Worm (Caenorhabditis elegans) whole organism, L1 larva: ENCODE results near the gene C27D8.3.
A peak's percentile ranks its signal among the peaks of the same experiment; 100 is the strongest.

Experiments used
- C16A3.4 ChIP-seq: fragments of 150-350 bp; optimal IDR thresholded peaks from 2 replicates; lab custom pipeline; 2014; ENCODE audit warnings: missing biosample characterization, missing genetic modification characterization
- blmp-1 ChIP-seq: fragments of 150-350 bp; optimal IDR thresholded peaks from 2 replicates; lab custom pipeline; 2014; ENCODE audit warnings: missing biosample characterization, missing genetic modification characterization
- fkh-4 ChIP-seq: sonication (generic microtip); optimal IDR thresholded peaks from 2 replicates; lab custom pipeline; 2016; ENCODE audit warnings: missing compliant biosample characterization, missing genetic modification characterization, borderline replicate concordance
- irx-1 ChIP-seq: sonication (generic microtip); optimal IDR thresholded peaks from 2 replicates; lab custom pipeline; 2016; ENCODE audit warnings: missing genetic modification characterization, missing compliant biosample characterization
- lsy-2 ChIP-seq, 2 experiments: fragments of 150-350 bp; optimal IDR thresholded peaks; 2 replicates each; lab custom pipeline; 2014; ENCODE audit warnings: missing biosample characterization in 2 of 2, missing genetic modification characterization in 2 of 2
- nhr-12 ChIP-seq: sonication (generic microtip); optimal IDR thresholded peaks from 2 replicates; lab custom pipeline; 2017; ENCODE audit warnings: missing biosample characterization, missing genetic modification characterization
- nhr-28 ChIP-seq: fragments of 150-350 bp; optimal IDR thresholded peaks from 2 replicates; lab custom pipeline; 2014; ENCODE audit warnings: missing biosample characterization, missing genetic modification characterization
- ztf-11 ChIP-seq, 2 experiments: sonication (generic microtip); optimal IDR thresholded peaks; 2 replicates each; lab custom pipeline; 2016 to 2017; ENCODE audit warnings: missing genetic modification characterization in 2 of 2, missing biosample characterization in 1 of 2, missing compliant biosample characterization in 1 of 2

DNA sequence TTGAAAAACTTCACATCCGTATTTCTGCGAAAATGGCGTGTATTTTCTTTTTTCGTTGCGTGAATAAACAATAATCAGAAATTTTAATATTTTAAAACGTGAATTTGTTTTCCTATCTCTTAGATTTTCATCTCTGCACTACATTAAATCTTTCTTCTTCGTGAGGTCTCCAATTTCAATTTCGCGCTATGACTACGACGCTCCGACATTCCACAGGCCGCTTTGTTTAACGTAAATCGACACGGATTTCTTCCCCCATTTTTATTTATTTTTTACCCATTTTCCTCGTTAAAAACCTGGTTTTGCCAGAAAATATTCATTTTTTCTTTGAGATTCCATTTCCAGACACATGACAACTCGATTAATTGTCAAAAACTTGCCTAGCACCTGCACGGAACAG lies 13.1 kb upstream of the C27D8.3 start, which contains the start of the genes T23F6.3 and rbd-1:
- TF ChIP-seq nhr-12 (no peak), lsy-2 (tag; optimal IDR thresholded peaks at IDR 0.05; lab: Kevin White, UChicago) (peak; percentile 93 to 94), fkh-4 (tag; lab: Kevin White, UChicago) (peak; percentile 81), C16A3.4 (tag; lab: Kevin White, UChicago) (peak; percentile 93), nhr-28 (tag; lab: Kevin White, UChicago) (no peak), ztf-11 (tag; optimal IDR thresholded peaks at IDR 0.05; lab: Kevin White, UChicago) (peak in 1 of 2 experiments; percentile 92), blmp-1 (tag; lab: Kevin White, UChicago) (peak; percentile 86), irx-1 (tag; lab: Kevin White, UChicago) (peak; percentile 84)
